Worm (Caenorhabditis elegans) whole organism, L1 larva: ENCODE data around the gene set-27.

ENCODE experiments used
- C16A3.4 ChIP-seq: fragments of 150-350 bp; optimal IDR thresholded peaks from 2 replicates; lab custom pipeline; 2014; ENCODE audit warnings: missing biosample characterization, missing genetic modification characterization
- egl-13 ChIP-seq: sonication (generic microtip); optimal IDR thresholded peaks from 2 replicates; lab custom pipeline; 2016; ENCODE audit warnings: missing genotype, missing genetic modification reagents, missing genetic modification characterization, missing compliant biosample characterization
- elt-2 ChIP-seq: sonication (generic microtip); optimal IDR thresholded peaks from 2 replicates; lab custom pipeline; 2016; ENCODE audit warnings: missing genetic modification characterization, mild to moderate bottlenecking, inconsistent platforms, missing compliant biosample characterization, missing genetic modification reagents
- fkh-4 ChIP-seq: sonication (generic microtip); optimal IDR thresholded peaks from 2 replicates; lab custom pipeline; 2016; ENCODE audit warnings: missing compliant biosample characterization, missing genetic modification characterization, borderline replicate concordance
- mef-2 ChIP-seq: fragments of 150-350 bp; optimal IDR thresholded peaks from 2 replicates; lab custom pipeline; 2014; ENCODE audit warnings: missing biosample characterization, missing genetic modification characterization
- nhr-11 ChIP-seq: fragments of 150-350 bp; optimal IDR thresholded peaks from 2 replicates; lab custom pipeline; 2014; ENCODE audit warnings: missing biosample characterization, missing genetic modification characterization
- pag-3 ChIP-seq: sonication (generic microtip); optimal IDR thresholded peaks from 2 replicates; lab custom pipeline; 2017; ENCODE audit warnings: missing genetic modification characterization, mild to moderate bottlenecking, missing compliant biosample characterization, antibody characterized with exemption, borderline replicate concordance; ENCODE audit not compliant: insufficient read depth
- pqm-1 ChIP-seq: sonication (generic microtip); optimal IDR thresholded peaks from 3 replicates; lab custom pipeline; 2017; ENCODE audit warnings: missing biosample characterization, missing genetic modification characterization
- snu-23 ChIP-seq: sonication (generic microtip); optimal IDR thresholded peaks from 2 replicates; lab custom pipeline; 2016; ENCODE audit warnings: missing genetic modification characterization, missing compliant biosample characterization
- sup-37 ChIP-seq: fragments of 200-800 bp; sonication (Bioruptor generic); optimal IDR thresholded peaks from 2 replicates; lab custom pipeline; 2018; ENCODE audit warnings: mild to moderate bottlenecking, missing genetic modification characterization, missing compliant biosample characterization
- unc-130 ChIP-seq: fragments of 150-350 bp; optimal IDR thresholded peaks from 2 replicates; lab custom pipeline; 2017; ENCODE audit warnings: missing biosample characterization, missing genetic modification characterization, inconsistent platforms
- vab-15 ChIP-seq: sonication (generic microtip); optimal IDR thresholded peaks from 2 replicates; lab custom pipeline; 2017; ENCODE audit warnings: missing genotype, mild to moderate bottlenecking, missing genetic modification characterization, missing compliant biosample characterization

set-27 gene

DNA sequence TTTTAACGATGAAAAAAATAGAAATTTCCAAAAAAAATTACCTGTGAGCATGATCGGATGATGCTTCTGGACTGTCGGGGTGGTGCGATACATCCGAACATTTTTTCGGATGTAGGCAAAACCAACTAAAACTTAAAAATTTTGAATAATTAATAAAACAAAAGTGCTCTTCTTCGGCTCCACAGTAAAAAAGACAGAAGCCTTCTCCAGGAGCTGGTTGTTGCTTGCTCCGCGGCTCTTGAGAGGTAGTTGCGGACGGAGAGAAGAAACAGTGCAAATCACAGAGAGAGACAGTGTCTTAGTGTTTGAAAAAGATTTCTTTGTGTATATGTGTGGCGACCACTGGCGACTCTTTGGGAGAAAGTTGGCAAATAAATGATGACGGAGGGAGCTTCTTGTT is 55.5 kb downstream of the set-27 start, which contains the start of gene gldi-9:
Gene gldi-9 (minus strand): TSS at position 101 of the 400 bp plus-strand sequence.
- TF ChIP-seq pqm-1 (no peak), nhr-11 (no peak), sup-37 (GFP tag; lab: Kevin White, UChicago) (no peak), fkh-4 (tag; lab: Kevin White, UChicago) (no peak), pag-3 (tag; lab: Kevin White, UChicago) (no peak), egl-13 (tag; lab: Kevin White, UChicago) (no peak), unc-130 (tag; lab: Kevin White, UChicago) (no peak), vab-15 (tag; lab: Kevin White, UChicago) (no peak), snu-23 (GFP tag; lab: Kevin White, UChicago) (no peak), C16A3.4 (tag; lab: Kevin White, UChicago) (no peak), mef-2 (no peak), elt-2 (tag; lab: Kevin White, UChicago) (no peak)
